Fruit fly (Drosophila melanogaster) S2 (cell line): ENCODE data around the gene CG11122.

Source experiments
- CG8478 ChIP-seq: fragments of >200 bp; optimal IDR thresholded peaks from 2 replicates; lab custom pipeline; 2018
- CTCF ChIP-seq, 2 experiments: fragments of >200 bp; optimal IDR thresholded peaks; 2 replicates each; lab custom pipeline; 2018

DNA sequence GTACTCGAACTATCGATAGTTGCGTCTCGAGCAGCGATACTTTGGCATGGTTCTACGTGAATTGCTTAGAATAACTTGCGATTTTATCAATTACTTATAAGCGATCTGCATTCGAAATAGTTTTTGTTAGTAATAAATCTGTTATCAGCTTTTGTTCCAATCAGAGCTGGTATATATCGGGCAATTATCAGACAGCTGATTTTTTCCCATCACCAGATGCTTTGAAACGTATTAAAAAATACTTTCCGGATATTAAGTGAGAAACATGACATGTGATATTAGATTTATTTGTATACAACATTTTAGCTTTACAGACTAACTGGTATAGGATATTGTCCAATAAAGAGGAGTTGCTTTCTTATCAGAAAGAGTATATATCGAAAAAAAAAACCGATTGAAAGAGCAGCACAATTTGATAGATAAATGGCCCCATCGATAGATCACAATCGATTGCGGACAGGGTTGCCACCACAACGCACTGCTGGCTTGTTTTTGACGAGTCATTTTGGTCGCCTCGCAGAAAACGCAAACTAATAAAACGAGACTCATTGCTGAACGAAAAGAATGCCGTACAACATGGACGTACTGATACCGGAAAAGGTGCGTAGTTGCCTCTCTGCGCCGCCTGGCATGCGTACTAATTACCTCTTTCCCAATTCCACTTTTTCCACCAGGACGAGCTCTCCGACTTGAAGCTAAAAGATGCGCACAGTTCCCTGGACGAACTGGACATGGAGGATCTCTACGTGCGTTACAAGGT lies 403 bp upstream of the CG11122 start, which contains the start of gene Rpt3:
- TF ChIP-seq CG8478 (lab: Kevin White, UChicago), result no peak
- no peak for TF ChIP-seq CTCF (optimal IDR thresholded peaks at IDR 0.05; lab: Kevin White, UChicago)
